Fruit fly (Drosophila melanogaster) whole organism, embryonic: Measurements from ENCODE around the gene r-l.

ENCODE experiments used
- Atf-2 ChIP-seq: fragments of 200-800 bp; sonication (Bioruptor generic); optimal IDR thresholded peaks from 2 replicates; lab custom pipeline; 2016; ENCODE audit warnings: missing biosample characterization, missing genetic modification characterization
- BtbVII ChIP-seq: fragments of 200-800 bp; sonication (Bioruptor generic); optimal IDR thresholded peaks from 3 replicates; lab custom pipeline; 2017; ENCODE audit warnings: missing biosample characterization, mild to moderate bottlenecking, missing genetic modification characterization
- CG10209 ChIP-seq: fragments of 200-800 bp; sonication (Bioruptor generic); optimal IDR thresholded peaks from 3 replicates; lab custom pipeline; 2017; ENCODE audit warnings: missing biosample characterization, mild to moderate bottlenecking, missing genetic modification characterization, missing genetic modification reagents
- CG11398 ChIP-seq: fragments of 200-800 bp; sonication (Bioruptor generic); optimal IDR thresholded peaks from 2 replicates; lab custom pipeline; 2016; ENCODE audit warnings: missing biosample characterization, missing genetic modification characterization
- CG11456 ChIP-seq: fragments of 200-800 bp; sonication (Bioruptor generic); IDR thresholded peaks from 3 replicates; pipeline ENCODE4 v1.3.6; 2022; ENCODE audit warnings: missing biosample characterization, missing genetic modification characterization
- CG12104 ChIP-seq: fragments of 200-800 bp; sonication (Bioruptor generic); optimal IDR thresholded peaks from 3 replicates; lab custom pipeline; 2016; ENCODE audit warnings: missing biosample characterization, missing genetic modification characterization
- CG12659 ChIP-seq: fragments of 200-800 bp; sonication (Bioruptor generic); optimal IDR thresholded peaks from 3 replicates; lab custom pipeline; 2017; ENCODE audit warnings: mild to moderate bottlenecking, missing biosample characterization, missing genetic modification reagents, missing genetic modification characterization
- CG12769 ChIP-seq: fragments of 200-800 bp; sonication (Bioruptor generic); optimal IDR thresholded peaks from 2 replicates; lab custom pipeline; 2019; ENCODE audit warnings: missing biosample characterization, mild to moderate bottlenecking, missing genetic modification characterization, moderate library complexity
- CG12942 ChIP-seq: fragments of 200-800 bp; sonication (Bioruptor generic); optimal IDR thresholded peaks from 3 replicates; lab custom pipeline; 2016; ENCODE audit warnings: missing biosample characterization, missing genetic modification characterization
- CG13296 ChIP-seq: fragments of 200-800 bp; sonication (Bioruptor generic); optimal IDR thresholded peaks from 3 replicates; lab custom pipeline; 2018; ENCODE audit warnings: missing biosample characterization, mild to moderate bottlenecking, missing genetic modification characterization
- CG13424 ChIP-seq: fragments of 200-800 bp; sonication (Bioruptor generic); optimal IDR thresholded peaks from 2 replicates; lab custom pipeline; 2019; ENCODE audit warnings: missing biosample characterization, mild to moderate bottlenecking, missing genetic modification characterization, moderate library complexity
- CG14014 ChIP-seq: fragments of 200-800 bp; sonication (Bioruptor generic); IDR thresholded peaks from 2 replicates; pipeline ENCODE4 v1.3.6; 2022; ENCODE audit warnings: missing biosample characterization, missing genetic modification characterization
- CG14667 ChIP-seq: fragments of 200-800 bp; sonication (Bioruptor generic); IDR thresholded peaks from 2 replicates; pipeline ENCODE4 v1.3.6; 2022; ENCODE audit warnings: missing biosample characterization, missing genetic modification characterization
- CG14860 ChIP-seq: fragments of 200-800 bp; sonication (Bioruptor generic); IDR thresholded peaks from 3 replicates; pipeline ENCODE4 v1.3.6; 2022; ENCODE audit warnings: missing biosample characterization, missing genetic modification characterization; ENCODE audit not compliant: partially characterized antibody
- CG16863 ChIP-seq: fragments of 200-800 bp; sonication (Bioruptor generic); optimal IDR thresholded peaks from 3 replicates; lab custom pipeline; 2016; ENCODE audit warnings: missing biosample characterization, missing genetic modification characterization
- CG17359 ChIP-seq: fragments of 200-800 bp; sonication (Bioruptor generic); optimal IDR thresholded peaks from 3 replicates; lab custom pipeline; 2018; ENCODE audit warnings: missing biosample characterization, mild to moderate bottlenecking, missing genetic modification characterization, moderate library complexity
- CG17568 ChIP-seq: fragments of 200-800 bp; sonication (Bioruptor generic); optimal IDR thresholded peaks from 2 replicates; lab custom pipeline; 2018; ENCODE audit warnings: missing biosample characterization, mild to moderate bottlenecking, missing genetic modification characterization, moderate library complexity
- CG30431 ChIP-seq: fragments of 200-800 bp; sonication (Bioruptor generic); optimal IDR thresholded peaks from 2 replicates; lab custom pipeline; 2017; ENCODE audit warnings: missing biosample characterization, missing genetic modification characterization
- CG32772 ChIP-seq: fragments of 200-800 bp; sonication (Bioruptor generic); IDR thresholded peaks from 2 replicates; pipeline ENCODE4 v1.3.6; 2022; ENCODE audit warnings: missing biosample characterization, missing genetic modification characterization
- CG4360 ChIP-seq: fragments of 200-800 bp; sonication (Bioruptor generic); IDR thresholded peaks from 2 replicates; pipeline ENCODE4 v1.3.6; 2022; ENCODE audit warnings: missing biosample characterization, missing genetic modification characterization
- CG6765 ChIP-seq: fragments of 200-800 bp; sonication (Bioruptor generic); optimal IDR thresholded peaks from 3 replicates; lab custom pipeline; 2017; ENCODE audit warnings: missing biosample characterization, mild to moderate bottlenecking, missing genetic modification characterization
- CG8944 ChIP-seq: fragments of 200-800 bp; sonication (Bioruptor generic); optimal IDR thresholded peaks from 3 replicates; lab custom pipeline; 2016; ENCODE audit warnings: missing biosample characterization, missing genetic modification characterization
- CG9932 ChIP-seq: fragments of 200-800 bp; sonication (Bioruptor generic); IDR thresholded peaks from 2 replicates; pipeline ENCODE4 v1.3.6; 2022; ENCODE audit warnings: missing biosample characterization, missing genetic modification characterization
- CTCF ChIP-seq: fragments of 200-800 bp; sonication (Bioruptor generic); optimal IDR thresholded peaks from 2 replicates; lab custom pipeline; 2017; ENCODE audit warnings: missing biosample characterization, mild to moderate bottlenecking, missing genetic modification characterization, moderate library complexity
- Dek ChIP-seq: fragments of 200-800 bp; sonication (Bioruptor generic); optimal IDR thresholded peaks from 3 replicates; lab custom pipeline; 2019; ENCODE audit warnings: missing biosample characterization, mild to moderate bottlenecking, missing genetic modification characterization, moderate library complexity
- GATAe ChIP-seq: fragments of 200-800 bp; sonication (Bioruptor generic); conservative IDR thresholded peaks from 2 replicates; pipeline ENCODE4 v1.3.6; 2022; ENCODE audit warnings: missing biosample characterization, missing genetic modification characterization
- HLH4C ChIP-seq: fragments of 200-800 bp; sonication (Bioruptor generic); IDR thresholded peaks from 3 replicates; pipeline ENCODE4 v1.3.6; 2022; ENCODE audit warnings: missing biosample characterization, missing genetic modification characterization; ENCODE audit not compliant: partially characterized antibody
- MESR4 ChIP-seq: fragments of 200-800 bp; sonication (Bioruptor generic); optimal IDR thresholded peaks from 2 replicates; lab custom pipeline; 2018; ENCODE audit warnings: missing biosample characterization, mild to moderate bottlenecking, missing genetic modification characterization, moderate library complexity
- MTF-1 ChIP-seq: fragments of 200-800 bp; sonication (Bioruptor generic); optimal IDR thresholded peaks from 2 replicates; lab custom pipeline; 2018; ENCODE audit warnings: missing biosample characterization, mild to moderate bottlenecking, missing genetic modification characterization, borderline replicate concordance
- Meics ChIP-seq: fragments of 200-800 bp; sonication (Bioruptor generic); optimal IDR thresholded peaks from 2 replicates; lab custom pipeline; 2017; ENCODE audit warnings: missing biosample characterization, mild to moderate bottlenecking, missing genetic modification characterization
- Mes4 ChIP-seq: fragments of 200-800 bp; sonication (Bioruptor generic); optimal IDR thresholded peaks from 2 replicates; lab custom pipeline; 2016; ENCODE audit warnings: missing biosample characterization, missing genetic modification characterization
- al ChIP-seq: fragments of 200-800 bp; sonication (Bioruptor generic); IDR thresholded peaks from 2 replicates; pipeline ENCODE4 v1.3.6; 2022; ENCODE audit warnings: missing biosample characterization, missing genetic modification characterization
- bowl ChIP-seq: fragments of 200-800 bp; sonication (Bioruptor generic); IDR thresholded peaks from 2 replicates; pipeline ENCODE4 v1.3.6; 2022; ENCODE audit warnings: missing biosample characterization, missing genetic modification characterization
- cato ChIP-seq: fragments of 200-800 bp; sonication (Bioruptor generic); optimal IDR thresholded peaks from 2 replicates; lab custom pipeline; 2016; ENCODE audit warnings: missing biosample characterization, missing genetic modification characterization, borderline replicate concordance
- danr ChIP-seq: fragments of 200-800 bp; sonication (Bioruptor generic); IDR thresholded peaks from 2 replicates; pipeline ENCODE4 v1.3.6; 2022; ENCODE audit warnings: missing biosample characterization, missing genetic modification characterization
- dmrt11E ChIP-seq: fragments of 200-800 bp; sonication (Bioruptor generic); optimal IDR thresholded peaks from 3 replicates; lab custom pipeline; 2018; ENCODE audit warnings: missing biosample characterization, mild to moderate bottlenecking, missing genetic modification characterization, moderate library complexity
- fd64A ChIP-seq: fragments of 200-800 bp; sonication (Bioruptor generic); optimal IDR thresholded peaks from 3 replicates; lab custom pipeline; 2018; ENCODE audit warnings: missing biosample characterization, mild to moderate bottlenecking, missing genetic modification characterization
- fru ChIP-seq: fragments of >200 bp; optimal IDR thresholded peaks from 2 replicates; lab custom pipeline; 2017
- hb ChIP-seq: fragments of 200-800 bp; sonication (Bioruptor generic); IDR thresholded peaks from 3 replicates; pipeline ENCODE4 v1.3.6; 2022; ENCODE audit warnings: missing biosample characterization, missing genetic modification characterization; ENCODE audit not compliant: partially characterized antibody
- hkb ChIP-seq, 2 experiments: fragments of 200-800 bp in 1 of 2; fragments of >200 bp in 1 of 2; sonication (Bioruptor generic) in 1 of 2; IDR thresholded peaks in 1 of 2; optimal IDR thresholded peaks in 1 of 2; 2 replicates each; pipeline versions ENCODE4 v1.3.6 to Lab custom; 2017 to 2022; ENCODE audit warnings: missing biosample characterization in 1 of 2, missing genetic modification characterization in 1 of 2
- insv ChIP-seq, 2 experiments: fragments of 200-800 bp; sonication (Bioruptor generic); optimal IDR thresholded peaks; 3 replicates each; lab custom pipeline; 2016 to 2018; ENCODE audit warnings: missing biosample characterization in 2 of 2, missing genetic modification characterization in 2 of 2
- kay ChIP-seq: fragments of 200-800 bp; sonication (Bioruptor generic); optimal IDR thresholded peaks from 2 replicates; lab custom pipeline; 2016; ENCODE audit warnings: missing biosample characterization, missing genetic modification characterization
- rib ChIP-seq: fragments of 200-800 bp; sonication (Bioruptor generic); IDR thresholded peaks from 2 replicates; pipeline ENCODE4 v1.3.6; 2022; ENCODE audit warnings: missing biosample characterization, missing genetic modification characterization
- salm ChIP-seq: fragments of 200-800 bp; sonication (Bioruptor generic); optimal IDR thresholded peaks from 2 replicates; lab custom pipeline; 2018; ENCODE audit warnings: missing biosample characterization, mild to moderate bottlenecking, missing genetic modification characterization
- seq ChIP-seq: fragments of 200-800 bp; sonication (Bioruptor generic); IDR thresholded peaks from 2 replicates; pipeline ENCODE4 v1.3.6; 2022; ENCODE audit warnings: missing biosample characterization, missing genetic modification characterization
- sim ChIP-seq: fragments of 200-800 bp; sonication (Bioruptor generic); IDR thresholded peaks from 2 replicates; pipeline ENCODE4 v1.3.6; 2022; ENCODE audit warnings: missing biosample characterization, missing genetic modification characterization
- tgo ChIP-seq: fragments of 200-800 bp; sonication (Bioruptor generic); IDR thresholded peaks from 3 replicates; pipeline ENCODE4 v1.3.6; 2022; ENCODE audit warnings: missing biosample characterization, missing genetic modification characterization
- ttk ChIP-seq: fragments of 200-800 bp; sonication (Bioruptor generic); IDR thresholded peaks from 2 replicates; pipeline ENCODE4 v2.1.2; 2022; ENCODE audit warnings: missing biosample characterization, missing genetic modification characterization
- twi ChIP-seq: fragments of 200-800 bp; optimal IDR thresholded peaks from 2 replicates; lab custom pipeline; 2019; ENCODE audit warnings: missing biosample characterization, mild to moderate bottlenecking, missing genetic modification characterization, moderate library complexity
- zf30C ChIP-seq: fragments of 200-800 bp; sonication (Bioruptor generic); optimal IDR thresholded peaks from 3 replicates; lab custom pipeline; 2018; ENCODE audit warnings: missing biosample characterization, mild to moderate bottlenecking, missing genetic modification characterization

The r-l gene

DNA sequence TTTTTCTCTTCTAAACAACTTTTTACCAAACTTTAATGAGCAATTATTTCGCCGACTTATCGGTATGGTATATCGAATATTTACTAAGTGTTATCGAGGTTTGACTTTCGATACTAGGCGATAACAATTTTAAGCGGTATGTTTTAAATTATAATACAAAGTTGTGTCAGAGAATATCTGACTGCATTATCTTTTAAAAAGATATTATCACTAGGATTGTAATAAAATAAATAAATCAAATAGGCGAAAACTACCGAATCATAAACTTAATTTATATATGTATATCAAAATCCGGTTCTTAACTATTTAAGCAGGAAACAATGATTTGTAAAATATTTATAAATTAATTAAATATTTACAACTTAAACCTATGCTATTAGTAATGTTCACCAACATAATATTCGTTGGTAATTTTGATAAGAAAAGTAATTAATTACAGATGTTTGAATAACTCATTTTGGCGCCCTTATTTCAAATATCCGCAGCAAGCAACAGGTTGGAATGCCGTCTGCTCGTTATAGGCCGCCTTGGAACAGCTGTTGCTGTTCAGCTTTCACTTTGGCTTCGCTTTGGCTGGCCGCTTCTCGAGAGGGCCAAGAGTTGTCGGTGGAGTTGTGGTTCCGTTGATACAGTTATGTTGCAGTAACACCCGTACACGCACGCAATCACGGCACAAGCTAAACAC, 34.9 kb upstream of the r-l start, which contains the start of the genes Sec15 and rtet (continued):
- TF ChIP-seq tgo (peak; percentile 51; the same call in 1 of the 3 replicates), fru (no peak), CG16863 (peak; percentile 65), al (no peak), HLH4C (GFP tag; lab: Robert Waterston, UW) (peak; percentile 78), CG30431 (GFP tag; lab: Kevin White, UChicago) (peak; percentile 27), Dek (peak; percentile 3), CG17359 (tag; lab: Kevin White, UChicago) (peak; percentile 63), dmrt11E (peak; percentile 76), kay (GFP tag; lab: Kevin White, UChicago) (no peak), CG11456 (GFP tag; lab: Robert Waterston, UW) (peak; percentile 45; the same call in 1 of the 3 replicates), CG17568 (GFP tag; lab: Kevin White, UChicago) (no peak), twi (tag; lab: Kevin White, UChicago) (peak; percentile 47), Atf-2 (GFP tag; lab: Kevin White, UChicago) (no peak), CG6765 (GFP tag; lab: Kevin White, UChicago) (peak; percentile 25), sim (GFP tag; lab: Robert Waterston, UW) (no peak), CG12659 (peak; percentile 70), bowl (GFP tag; lab: Robert Waterston, UW) (no peak), CG10209 (GFP tag; lab: Kevin White, UChicago) (peak; percentile 54), CG12769 (no peak), CTCF (GFP tag; lab: Kevin White, UChicago) (no peak), GATAe (GFP tag; lab: Robert Waterston, UW) (no peak), cato (GFP tag; lab: Kevin White, UChicago) (no peak), CG11398 (GFP tag; lab: Kevin White, UChicago) (no peak), insv (GFP tag; optimal IDR thresholded peaks at IDR 0.05; lab: Kevin White, UChicago) (peak in 1 of 2 experiments; percentile 15), fd64A (no peak), danr (GFP tag; lab: Robert Waterston, UW) (no peak), MTF-1 (GFP tag; lab: Kevin White, UChicago) (no peak), CG13424 (tag; lab: Kevin White, UChicago) (peak; percentile 91), seq (GFP tag; lab: Robert Waterston, UW) (no peak), CG32772 (GFP tag; lab: Robert Waterston, UW) (no peak; the same call in 1 of the 2 replicates), salm (no peak), hb (peak; percentile 9; the same call in 2 of the 3 replicates), CG4360 (GFP tag; lab: Robert Waterston, UW) (no peak), CG13296 (GFP tag; lab: Kevin White, UChicago) (peak; percentile 62), BtbVII (peak; percentile 9), Mes4 (GFP tag; lab: Kevin White, UChicago) (peak; percentile 3), CG14014 (peak; percentile 42; the same call in 1 of the 2 replicates), ttk (0 out of 2 replicates have a peak, but pooled peaks have one; percentile 24), zf30C (GFP tag; lab: Kevin White, UChicago) (no peak), CG12942 (GFP tag; lab: Kevin White, UChicago) (peak; percentile 38), hkb (optimal IDR thresholded peaks at IDR 0.05; lab: Kevin White, UChicago) (no peak), hkb (GFP tag; IDR thresholded peaks at IDR 0.05; lab: Robert Waterston, UW) (0 out of 2 replicates have a peak, but pooled peaks have one; percentile 35), rib (GFP tag; lab: Robert Waterston, UW) (no peak), CG14667 (GFP tag; lab: Robert Waterston, UW) (no peak), Meics (GFP tag; lab: Kevin White, UChicago) (peak; percentile 62), CG14860 (GFP tag; lab: Robert Waterston, UW) (peak; percentile 43; the same call in 2 of the 3 replicates), CG9932 (peak; percentile 57), MESR4 (peak; percentile 4), CG12104 (peak; percentile 21), CG8944 (GFP tag; lab: Kevin White, UChicago) (no peak)
